Fruit fly (Drosophila melanogaster): ENCODE data around the gene Ogg1.

The Ogg1 gene

DNA sequence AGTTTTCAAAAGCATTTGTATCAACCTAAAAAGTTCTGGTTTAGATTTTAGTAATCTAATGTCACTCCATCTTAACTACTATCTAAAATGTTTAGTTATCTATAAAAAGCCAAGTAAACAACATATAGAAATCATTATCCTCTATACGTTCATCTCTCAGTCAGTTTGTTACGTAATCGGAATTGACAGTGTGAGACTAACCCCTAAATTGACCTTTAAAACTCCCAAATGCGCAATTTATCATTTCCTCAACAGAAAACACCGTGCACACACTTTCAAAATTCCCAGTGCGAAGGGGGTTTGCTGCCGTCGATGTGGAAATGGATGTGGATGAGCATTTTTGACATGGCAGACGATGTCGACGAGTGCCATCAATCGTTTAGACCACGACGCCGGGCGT is 35.1 kb downstream of the Ogg1 start:
- TF ChIP-seq Hey (tag; optimal IDR thresholded peaks at IDR 0.05) (peak; percentile 44), row (GFP tag; IDR thresholded peaks at IDR 0.05) (peak; percentile 1; the same call in 1 of the 3 replicates), Lhr (GFP tag; optimal IDR thresholded peaks at IDR 0.05) (no peak), grn (GFP tag; optimal IDR thresholded peaks at IDR 0.05) (peak; percentile 24), Ets65A (GFP tag) (peak; percentile 7), Sry-β (GFP tag; optimal IDR thresholded peaks at IDR 0.05) (peak; percentile 87), nau (GFP tag; optimal IDR thresholded peaks at IDR 0.05) (no peak), usp (GFP tag; optimal IDR thresholded peaks at IDR 0.05) (no peak), Scr (GFP tag; IDR thresholded peaks at IDR 0.05; ENCODE audit: partially characterized antibody) (no peak), CG13775 (GFP tag; optimal IDR thresholded peaks at IDR 0.05) (peak; percentile 18), Pdp1 (GFP tag; optimal IDR thresholded peaks at IDR 0.05) (peak in 1 of 2 experiments; percentile 81), Optix (GFP tag; IDR thresholded peaks at IDR 0.05) (no peak)

- TF ChIP-seq mirr (GFP tag; optimal IDR thresholded peaks at IDR 0.05) (peak; percentile 14), CG9215 (GFP tag; IDR thresholded peaks at IDR 0.05) (no peak), crol (GFP tag; IDR thresholded peaks at IDR 0.05) (peak; percentile 82), Hey (tag; optimal IDR thresholded peaks at IDR 0.05) (peak; percentile 39), CG6683 (GFP tag; optimal IDR thresholded peaks at IDR 0.05) (no peak), abd-A (tag; optimal IDR thresholded peaks at IDR 0.05) (peak; percentile 54), tap (tag; optimal IDR thresholded peaks at IDR 0.05) (peak; percentile 58), D (optimal IDR thresholded peaks at IDR 0.05) (no peak), D (GFP tag; optimal IDR thresholded peaks at IDR 0.05) (peak; percentile 76)
Observed at dm6 chrX:8726816-8727215, 36.7 kb downstream of the Ogg1 start.

- TF ChIP-seq Xrp1 (GFP tag; IDR thresholded peaks at IDR 0.05): peak; percentile 31; the same call in 1 of the 2 replicates
- no peak for TF ChIP-seq pnt (GFP tag; optimal IDR thresholded peaks at IDR 0.05)
- TF ChIP-seq CG8281 (tag; optimal IDR thresholded peaks at IDR 0.05): no peak
- no peak for TF ChIP-seq chn (GFP tag; optimal IDR thresholded peaks at IDR 0.05)
- TF ChIP-seq hkb (optimal IDR thresholded peaks at IDR 0.05): no peak
- TF ChIP-seq hkb (GFP tag; IDR thresholded peaks at IDR 0.05): peak; percentile 19; the same call in 1 of the 2 replicates
- no peak for TF ChIP-seq CG13624 (GFP tag; optimal IDR thresholded peaks at IDR 0.05)
- TF ChIP-seq CG10431 (GFP tag; optimal IDR thresholded peaks at IDR 0.05): no peak
- TF ChIP-seq CG8290 (GFP tag; optimal IDR thresholded peaks at IDR 0.05): no peak
- no peak for TF ChIP-seq CG8290 (tag; optimal IDR thresholded peaks at IDR 0.05)
- TF ChIP-seq Med (GFP tag): peak; percentile 39
- TF ChIP-seq CG15514 (GFP tag; optimal IDR thresholded peaks at IDR 0.05): no peak
- TF ChIP-seq Blimp-1 (GFP tag; optimal IDR thresholded peaks at IDR 0.05): peak; percentile 3
- TF ChIP-seq croc (GFP tag; conservative IDR thresholded peaks at IDR 0.05): no peak
- TF ChIP-seq CG17328 (GFP tag; IDR thresholded peaks at IDR 0.05): peak; percentile 29; the same call in 1 of the 2 replicates
- TF ChIP-seq Ets97D (GFP tag; optimal IDR thresholded peaks at IDR 0.05): no peak
- TF ChIP-seq CG8359 (GFP tag; optimal IDR thresholded peaks at IDR 0.05; ENCODE audit: borderline replicate concordance): no peak
- 0 out of 3 replicates have a peak, but pooled peaks have one; percentile 22 for TF ChIP-seq row (GFP tag; IDR thresholded peaks at IDR 0.05)
- TF ChIP-seq sd (tag; optimal IDR thresholded peaks at IDR 0.05): no peak
- no peak for TF ChIP-seq gcm2 (GFP tag; optimal IDR thresholded peaks at IDR 0.05)
- 0 out of 2 replicates have a peak, but pooled peaks have one; percentile 25 for TF ChIP-seq CG14441 (GFP tag; IDR thresholded peaks at IDR 0.05)
- TF ChIP-seq gem (tag; optimal IDR thresholded peaks at IDR 0.05): peak; percentile 19
- no peak for TF ChIP-seq sens-2 (GFP tag; IDR thresholded peaks at IDR 0.05)
- 0 out of 2 replicates have a peak, but pooled peaks have one; percentile 34 for TF ChIP-seq CG32767 (GFP tag; IDR thresholded peaks at IDR 0.05)
- TF ChIP-seq CG33557 (GFP tag; optimal IDR thresholded peaks at IDR 0.05): no peak
- 0 out of 2 replicates have a peak, but pooled peaks have one; percentile 19 for TF ChIP-seq slbo (GFP tag; IDR thresholded peaks at IDR 0.05)
- TF ChIP-seq sens (GFP tag): peak; percentile 79
- peak in 1 of 2 experiments; percentile 39 for TF ChIP-seq bsh (GFP tag; optimal IDR thresholded peaks at IDR 0.05)
- TF ChIP-seq CG7987 (GFP tag; optimal IDR thresholded peaks at IDR 0.05): no peak
- peak; percentile 56; the same call in 1 of the 2 replicates for TF ChIP-seq sisA (GFP tag; IDR thresholded peaks at IDR 0.05)
Observed at dm6 chrX:8728030-8728429, 37.9 kb downstream of the Ogg1 start.
